Fruit fly (Drosophila melanogaster) whole organism, pupa: ENCODE data around the gene CG5342.

Experiments
- CG12605 ChIP-seq: fragments of 200-800 bp; sonication (Bioruptor generic); IDR thresholded peaks from 2 replicates; pipeline ENCODE4 v1.3.6; 2022; ENCODE audit warnings: missing biosample characterization, missing genetic modification characterization
- CG13204 ChIP-seq: fragments of 200-800 bp; sonication (Bioruptor generic); optimal IDR thresholded peaks from 2 replicates; lab custom pipeline; 2018; ENCODE audit warnings: missing biosample characterization, mild to moderate bottlenecking, missing genetic modification characterization, moderate library complexity
- CG14655 ChIP-seq: fragments of 200-800 bp; sonication (Bioruptor generic); optimal IDR thresholded peaks from 3 replicates; lab custom pipeline; 2017; ENCODE audit warnings: mild to moderate bottlenecking, missing biosample characterization, missing genetic modification reagents, missing genetic modification characterization
- CG32121 ChIP-seq: fragments of 200-800 bp; sonication (Bioruptor generic); IDR thresholded peaks from 2 replicates; pipeline ENCODE4 v1.3.6; 2022; ENCODE audit warnings: missing biosample characterization, missing genetic modification characterization
- CG4496 ChIP-seq: fragments of 200-800 bp; sonication (Bioruptor generic); IDR thresholded peaks from 3 replicates; pipeline ENCODE4 v1.3.6; 2022; ENCODE audit warnings: missing biosample characterization, missing genetic modification characterization
- CG8159 ChIP-seq: fragments of 200-800 bp; sonication (Bioruptor generic); optimal IDR thresholded peaks from 3 replicates; lab custom pipeline; 2018; ENCODE audit warnings: missing biosample characterization, mild to moderate bottlenecking, missing genetic modification characterization, moderate library complexity
- CG8301 ChIP-seq: fragments of 200-800 bp; sonication (Bioruptor generic); optimal IDR thresholded peaks from 2 replicates; lab custom pipeline; 2018; ENCODE audit warnings: missing biosample characterization, mild to moderate bottlenecking, missing genetic modification characterization
- CG9948 ChIP-seq: fragments of 200-800 bp; sonication (Bioruptor generic); optimal IDR thresholded peaks from 2 replicates; lab custom pipeline; 2018; ENCODE audit warnings: missing biosample characterization, mild to moderate bottlenecking, missing genetic modification characterization, moderate library complexity
- Pif1A ChIP-seq: fragments of 200-800 bp; sonication (Bioruptor generic); optimal IDR thresholded peaks from 3 replicates; lab custom pipeline; 2016; ENCODE audit warnings: missing biosample characterization, missing genetic modification characterization
- Pif1B ChIP-seq: fragments of 200-800 bp; sonication (Bioruptor generic); optimal IDR thresholded peaks from 3 replicates; lab custom pipeline; 2016; ENCODE audit warnings: missing biosample characterization, missing genetic modification characterization
- Snoo ChIP-seq: fragments of 200-800 bp; sonication (Bioruptor generic); optimal IDR thresholded peaks from 3 replicates; lab custom pipeline; 2017; ENCODE audit warnings: missing biosample characterization, mild to moderate bottlenecking, missing genetic modification characterization, inconsistent platforms
- fd96Ca ChIP-seq: fragments of 200-800 bp; sonication (Bioruptor generic); IDR thresholded peaks from 3 replicates; pipeline ENCODE4 v1.3.6; 2022; ENCODE audit warnings: missing biosample characterization, missing genetic modification characterization
- gl ChIP-seq: fragments of 200-800 bp; sonication (Bioruptor generic); optimal IDR thresholded peaks from 2 replicates; lab custom pipeline; 2018; ENCODE audit warnings: missing biosample characterization, mild to moderate bottlenecking, missing genetic modification characterization
- rn ChIP-seq: fragments of 200-800 bp; sonication (Bioruptor generic); IDR thresholded peaks from 2 replicates; pipeline ENCODE4 v1.3.6; 2022; ENCODE audit warnings: missing biosample characterization, missing genetic modification characterization

- TF ChIP-seq CG13204 (GFP tag; lab: Kevin White, UChicago) = no peak
- peak; percentile 56 for TF ChIP-seq CG32121 (GFP tag; lab: Robert Waterston, UW)
- TF ChIP-seq CG12605 (GFP tag; lab: Robert Waterston, UW) = no peak
- no peak for TF ChIP-seq gl (tag; lab: Kevin White, UChicago)
- TF ChIP-seq CG14655 (GFP tag; lab: Kevin White, UChicago) = peak; percentile 3
- no peak for TF ChIP-seq rn
- TF ChIP-seq CG9948 (tag; lab: Kevin White, UChicago) = no peak
- peak; percentile 37 for TF ChIP-seq Snoo (tag; lab: Kevin White, UChicago)
- TF ChIP-seq CG8159 = peak; percentile 33
- peak; percentile 63; the same call in 2 of the 3 replicates for TF ChIP-seq CG4496 (GFP tag; lab: Robert Waterston, UW)
- TF ChIP-seq fd96Ca (GFP tag; lab: Robert Waterston, UW) = peak; percentile 46; the same call in 1 of the 3 replicates
- TF ChIP-seq Pif1B (GFP tag; lab: Kevin White, UChicago) = peak; percentile 31
- peak; percentile 39 for TF ChIP-seq Pif1A (GFP tag; lab: Kevin White, UChicago)
- TF ChIP-seq CG8301 = peak; percentile 2
Measured at dm6 chr3R:11614507-11614906, 35.9 kb downstream of the CG5342 start.
